Worm (Caenorhabditis elegans) whole organism, L1 larva: ENCODE results near the gene amx-1.

Experiments
- C04F5.9 ChIP-seq: sonication (generic microtip); optimal IDR thresholded peaks from 2 replicates; lab custom pipeline; 2016; ENCODE audit warnings: missing genetic modification characterization, missing compliant biosample characterization
- C34B4.2 ChIP-seq: sonication (generic microtip); optimal IDR thresholded peaks from 2 replicates; lab custom pipeline; 2017; ENCODE audit warnings: mild to moderate bottlenecking, missing genetic modification characterization, missing compliant biosample characterization
- F16B12.6 ChIP-seq: fragments of 150-350 bp; optimal IDR thresholded peaks from 2 replicates; lab custom pipeline; 2014; ENCODE audit warnings: missing biosample characterization, missing genetic modification characterization
- Y116A8C.19 ChIP-seq: sonication (generic microtip); optimal IDR thresholded peaks from 2 replicates; lab custom pipeline; 2016; ENCODE audit warnings: missing compliant biosample characterization, missing genetic modification characterization, borderline replicate concordance
- alr-1 ChIP-seq: fragments of 200-800 bp; sonication (Bioruptor generic); optimal IDR thresholded peaks from 2 replicates; lab custom pipeline; 2018; ENCODE audit warnings: borderline replicate concordance, mild to moderate bottlenecking, missing genetic modification characterization, missing compliant biosample characterization
- ama-1 ChIP-seq: fragments of 150-350 bp; optimal IDR thresholded peaks from 2 replicates; lab custom pipeline; 2014
- ceh-63 ChIP-seq: fragments of 200-800 bp; sonication (Bioruptor generic); optimal IDR thresholded peaks from 2 replicates; lab custom pipeline; 2018; ENCODE audit warnings: mild to moderate bottlenecking, missing genetic modification characterization, missing compliant biosample characterization
- ceh-8 ChIP-seq: fragments of 200-800 bp; sonication (Bioruptor generic); optimal IDR thresholded peaks from 2 replicates; lab custom pipeline; 2018; ENCODE audit warnings: mild to moderate bottlenecking, missing genetic modification characterization, moderate library complexity, missing compliant biosample characterization
- ceh-90 ChIP-seq: sonication (generic microtip); optimal IDR thresholded peaks from 2 replicates; lab custom pipeline; 2016; ENCODE audit warnings: missing genetic modification characterization, missing compliant biosample characterization
- egl-13 ChIP-seq: sonication (generic microtip); optimal IDR thresholded peaks from 2 replicates; lab custom pipeline; 2016; ENCODE audit warnings: missing genotype, missing genetic modification reagents, missing genetic modification characterization, missing compliant biosample characterization
- egl-27 ChIP-seq, 2 experiments: fragments of 150-350 bp in 1 of 2; sonication (generic microtip); optimal IDR thresholded peaks; 3 replicates each; lab custom pipeline; 2017 to 2018; ENCODE audit warnings: missing biosample characterization in 2 of 2, missing genetic modification characterization in 2 of 2, missing genetic modification reagents in 2 of 2
- fkh-4 ChIP-seq: sonication (generic microtip); optimal IDR thresholded peaks from 2 replicates; lab custom pipeline; 2016; ENCODE audit warnings: missing compliant biosample characterization, missing genetic modification characterization, borderline replicate concordance
- fkh-8 ChIP-seq: sonication (generic microtip); optimal IDR thresholded peaks from 2 replicates; lab custom pipeline; 2016; ENCODE audit warnings: mild to moderate bottlenecking, missing genetic modification characterization, missing compliant biosample characterization
- fos-1 ChIP-seq: fragments of 150-350 bp; optimal IDR thresholded peaks from 2 replicates; lab custom pipeline; 2014; ENCODE audit warnings: missing biosample characterization, missing genetic modification characterization
- grh-1 ChIP-seq: fragments of 200-800 bp; sonication (Bioruptor generic); IDR thresholded peaks from 2 replicates; pipeline ENCODE4 v1.3.6; 2022; ENCODE audit warnings: missing genetic modification reagents, missing genetic modification characterization, missing compliant biosample characterization
- hlh-4 ChIP-seq: sonication (generic microtip); optimal IDR thresholded peaks from 2 replicates; lab custom pipeline; 2016; ENCODE audit warnings: mild to moderate bottlenecking, missing genetic modification characterization, missing compliant biosample characterization
- hpl-2 ChIP-seq: fragments of 150-350 bp; optimal IDR thresholded peaks from 2 replicates; lab custom pipeline; 2014; ENCODE audit warnings: missing biosample characterization, missing genetic modification reagents, missing genetic modification characterization
- irx-1 ChIP-seq: sonication (generic microtip); optimal IDR thresholded peaks from 2 replicates; lab custom pipeline; 2016; ENCODE audit warnings: missing genetic modification characterization, missing compliant biosample characterization
- isw-1 ChIP-seq: fragments of 200-800 bp; sonication (Bioruptor generic); IDR thresholded peaks from 2 replicates; pipeline ENCODE4 v1.3.6; 2022; ENCODE audit warnings: missing genetic modification characterization, missing compliant biosample characterization
- lin-14 ChIP-seq: fragments of 200-800 bp; sonication (Bioruptor generic); optimal IDR thresholded peaks from 2 replicates; lab custom pipeline; 2018; ENCODE audit warnings: mild to moderate bottlenecking, missing genetic modification characterization, moderate library complexity, missing compliant biosample characterization
- lin-15B ChIP-seq: fragments of 150-350 bp; sonication (generic microtip); optimal IDR thresholded peaks from 3 replicates; lab custom pipeline; 2014; ENCODE audit warnings: missing biosample characterization, missing genetic modification characterization
- lin-35 ChIP-seq, 2 experiments: fragments of 150-350 bp; optimal IDR thresholded peaks; 2 replicates each; lab custom pipeline; 2014; ENCODE audit warnings: missing biosample characterization in 2 of 2, missing genetic modification characterization in 2 of 2, missing genetic modification reagents in 2 of 2
- lin-39 ChIP-seq: fragments of 150-350 bp; optimal IDR thresholded peaks from 2 replicates; lab custom pipeline; 2014; ENCODE audit warnings: missing biosample characterization, missing genetic modification reagents, missing genetic modification characterization
- lir-3 ChIP-seq: sonication (generic microtip); optimal IDR thresholded peaks from 2 replicates; lab custom pipeline; 2016; ENCODE audit warnings: mild to moderate bottlenecking, missing genetic modification characterization, moderate library complexity, missing compliant biosample characterization; ENCODE audit not compliant: poor library complexity
- mab-9 ChIP-seq: fragments of 200-800 bp; sonication (Bioruptor generic); IDR thresholded peaks from 2 replicates; pipeline ENCODE4 v1.3.6; 2022; ENCODE audit warnings: missing genetic modification reagents, missing genetic modification characterization, missing compliant biosample characterization
- mdl-1 ChIP-seq, 2 experiments: fragments of 150-350 bp; optimal IDR thresholded peaks; 2 replicates each; lab custom pipeline; 2014 to 2017; ENCODE audit warnings: missing biosample characterization in 2 of 2, missing genetic modification characterization in 2 of 2, inconsistent platforms in 1 of 2
- mef-2 ChIP-seq: fragments of 150-350 bp; optimal IDR thresholded peaks from 2 replicates; lab custom pipeline; 2014; ENCODE audit warnings: missing biosample characterization, missing genetic modification characterization
- nhr-11 ChIP-seq: fragments of 150-350 bp; optimal IDR thresholded peaks from 2 replicates; lab custom pipeline; 2014; ENCODE audit warnings: missing biosample characterization, missing genetic modification characterization
- nhr-19 ChIP-seq: fragments of 200-800 bp; sonication (Bioruptor generic); conservative IDR thresholded peaks from 2 replicates; pipeline ENCODE4 v1.3.6; 2022; ENCODE audit warnings: missing genetic modification characterization, missing compliant biosample characterization
- nhr-237 ChIP-seq: fragments of 150-350 bp; optimal IDR thresholded peaks from 2 replicates; lab custom pipeline; 2014; ENCODE audit warnings: missing biosample characterization, missing genetic modification characterization
- nhr-28 ChIP-seq: fragments of 150-350 bp; optimal IDR thresholded peaks from 2 replicates; lab custom pipeline; 2014; ENCODE audit warnings: missing biosample characterization, missing genetic modification characterization
- nhr-71 ChIP-seq: sonication (generic microtip); optimal IDR thresholded peaks from 2 replicates; lab custom pipeline; 2016; ENCODE audit warnings: mild to moderate bottlenecking, missing genetic modification characterization, moderate library complexity, missing compliant biosample characterization
- nhr-76 ChIP-seq: sonication (generic microtip); optimal IDR thresholded peaks from 2 replicates; lab custom pipeline; 2017; ENCODE audit warnings: missing biosample characterization, missing genetic modification characterization
- nhr-84 ChIP-seq: sonication (generic microtip); optimal IDR thresholded peaks from 2 replicates; lab custom pipeline; 2017; ENCODE audit warnings: missing biosample characterization, missing genetic modification characterization
- nhr-85 ChIP-seq: sonication (generic microtip); peaks from one replicate; lab custom pipeline; 2016; ENCODE audit warnings: missing genetic modification characterization, inconsistent platforms, missing compliant biosample characterization
- nhr-90 ChIP-seq: sonication (generic microtip); optimal IDR thresholded peaks from 2 replicates; lab custom pipeline; 2016; ENCODE audit warnings: mild to moderate bottlenecking, missing genetic modification characterization, missing compliant biosample characterization; ENCODE audit not compliant: poor library complexity
- pag-3 ChIP-seq: sonication (generic microtip); optimal IDR thresholded peaks from 2 replicates; lab custom pipeline; 2017; ENCODE audit warnings: missing genetic modification characterization, mild to moderate bottlenecking, missing compliant biosample characterization, antibody characterized with exemption, borderline replicate concordance; ENCODE audit not compliant: insufficient read depth
- pqm-1 ChIP-seq: sonication (generic microtip); optimal IDR thresholded peaks from 3 replicates; lab custom pipeline; 2017; ENCODE audit warnings: missing biosample characterization, missing genetic modification characterization
- rnt-1 ChIP-seq: sonication (generic microtip); optimal IDR thresholded peaks from 2 replicates; lab custom pipeline; 2016; ENCODE audit warnings: mild to moderate bottlenecking, missing genetic modification characterization, moderate library complexity, missing compliant biosample characterization
- snpc-4 ChIP-seq: fragments of 150-350 bp; optimal IDR thresholded peaks from 2 replicates; lab custom pipeline; 2014; ENCODE audit warnings: missing biosample characterization, missing genetic modification characterization
- snu-23 ChIP-seq: sonication (generic microtip); optimal IDR thresholded peaks from 2 replicates; lab custom pipeline; 2016; ENCODE audit warnings: missing genetic modification characterization, missing compliant biosample characterization
- sox-4 ChIP-seq: sonication (generic microtip); optimal IDR thresholded peaks from 2 replicates; lab custom pipeline; 2016; ENCODE audit warnings: missing genetic modification characterization, missing compliant biosample characterization
- swsn-7 ChIP-seq: sonication (generic microtip); optimal IDR thresholded peaks from 2 replicates; lab custom pipeline; 2016; ENCODE audit warnings: missing genetic modification characterization, missing compliant biosample characterization
- tbx-2 ChIP-seq: sonication (generic microtip); optimal IDR thresholded peaks from 2 replicates; lab custom pipeline; 2016; ENCODE audit warnings: missing genetic modification characterization, missing compliant biosample characterization
- tlp-1 ChIP-seq: fragments of 150-350 bp; optimal IDR thresholded peaks from 2 replicates; lab custom pipeline; 2014; ENCODE audit warnings: missing biosample characterization, missing genetic modification characterization
- unc-130 ChIP-seq: fragments of 150-350 bp; optimal IDR thresholded peaks from 2 replicates; lab custom pipeline; 2017; ENCODE audit warnings: missing biosample characterization, missing genetic modification characterization, inconsistent platforms
- unc-30 ChIP-seq: sonication (generic microtip); optimal IDR thresholded peaks from 2 replicates; lab custom pipeline; 2017; ENCODE audit warnings: missing biosample characterization, missing genetic modification characterization
- unc-62 ChIP-seq: fragments of 150-350 bp; optimal IDR thresholded peaks from 2 replicates; lab custom pipeline; 2014; ENCODE audit warnings: missing biosample characterization, missing genetic modification reagents, missing genetic modification characterization
- vab-15 ChIP-seq: sonication (generic microtip); optimal IDR thresholded peaks from 2 replicates; lab custom pipeline; 2017; ENCODE audit warnings: missing genotype, mild to moderate bottlenecking, missing genetic modification characterization, missing compliant biosample characterization
- xbp-1 ChIP-seq: sonication (generic microtip); optimal IDR thresholded peaks from 2 replicates; lab custom pipeline; 2016; ENCODE audit warnings: missing genetic modification characterization, missing compliant biosample characterization
- zag-1 ChIP-seq: fragments of 150-350 bp; optimal IDR thresholded peaks from 2 replicates; lab custom pipeline; 2014; ENCODE audit warnings: missing biosample characterization, missing genetic modification characterization
- zip-4 ChIP-seq: fragments of 200-800 bp; sonication (Bioruptor generic); optimal IDR thresholded peaks from 2 replicates; lab custom pipeline; 2018; ENCODE audit warnings: mild to moderate bottlenecking, missing genetic modification characterization, moderate library complexity, missing compliant biosample characterization

The amx-1 gene

ce11 chrIII:3867378-3867904 lies 45.2 kb downstream of the amx-1 start, which contains the start of gene rpl-3:
rpl-3 (plus strand) TSS chrIII:3867854.
- peak; percentile 100 for TF ChIP-seq lin-14
- peak; percentile 99 for TF ChIP-seq lin-39 (tag; lab: Kevin White, UChicago)
- TF ChIP-seq grh-1 (GFP tag; lab: Robert Waterston, UW) = peak; percentile 100
- TF ChIP-seq unc-30 (tag; lab: Kevin White, UChicago) = peak; percentile 94
- TF ChIP-seq F16B12.6 (tag; lab: Kevin White, UChicago) = peak; percentile 88
- peak; percentile 99 for TF ChIP-seq zag-1 (tag; lab: Kevin White, UChicago)
- peak; percentile 100 for TF ChIP-seq ceh-63
- TF ChIP-seq tbx-2 (tag; lab: Kevin White, UChicago) = peak; percentile 100
- peak; percentile 64 for TF ChIP-seq pag-3
- TF ChIP-seq sox-4 (tag; lab: Kevin White, UChicago) = peak; percentile 100
- TF ChIP-seq nhr-90 (tag; lab: Kevin White, UChicago) = peak; percentile 100
- TF ChIP-seq xbp-1 (tag; lab: Kevin White, UChicago) = peak; percentile 100
- peak; percentile 78 for TF ChIP-seq ceh-90 (tag; lab: Kevin White, UChicago)
- peak; percentile 98 for TF ChIP-seq mef-2 (tag; lab: Kevin White, UChicago)
- peak; percentile 100 for TF ChIP-seq mab-9 (GFP tag; lab: Robert Waterston, UW)
- peak; percentile 99 for TF ChIP-seq vab-15 (tag; lab: Kevin White, UChicago)
- peak; percentile 98 for TF ChIP-seq unc-62 (GFP tag; lab: Kevin White, UChicago)
- TF ChIP-seq nhr-19 = peak; percentile 100
- TF ChIP-seq C34B4.2 (tag; lab: Kevin White, UChicago) = peak; percentile 99
- TF ChIP-seq egl-13 (tag; lab: Kevin White, UChicago) = peak; percentile 100
- TF ChIP-seq alr-1 = no peak
- TF ChIP-seq nhr-71 (tag; lab: Kevin White, UChicago) = peak; percentile 100
- peak; percentile 100 for TF ChIP-seq nhr-11 (tag; lab: Kevin White, UChicago)
- peak; percentile 99 for TF ChIP-seq C04F5.9
- TF ChIP-seq pqm-1 (tag; lab: Kevin White, UChicago) = peak; percentile 92
- TF ChIP-seq Y116A8C.19 (tag; lab: Kevin White, UChicago) = peak; percentile 86
- peak; percentile 95 to 96 for TF ChIP-seq egl-27 (tag; optimal IDR thresholded peaks at IDR 0.05; lab: Kevin White, UChicago)
- peak; percentile 96 for TF ChIP-seq ama-1 (lab: Kevin White, UChicago)
- peak; percentile 95 for TF ChIP-seq snpc-4 (tag; lab: Kevin White, UChicago)
- TF ChIP-seq nhr-84 (tag; lab: Kevin White, UChicago) = peak; percentile 100
- TF ChIP-seq swsn-7 (tag; lab: Kevin White, UChicago) = peak; percentile 100
- TF ChIP-seq snu-23 (GFP tag; lab: Kevin White, UChicago) = peak; percentile 100
- peak; percentile 99 for TF ChIP-seq fos-1 (tag; lab: Kevin White, UChicago)
- peak; percentile 100 for TF ChIP-seq fkh-8 (tag; lab: Kevin White, UChicago)
- peak; percentile 99 for TF ChIP-seq lir-3 (tag; lab: Kevin White, UChicago)
- peak; percentile 100 for TF ChIP-seq rnt-1
- peak; percentile 100 for TF ChIP-seq nhr-237
- TF ChIP-seq hlh-4 = peak; percentile 66
- peak; percentile 100 for TF ChIP-seq irx-1
- peak; percentile 100 for TF ChIP-seq nhr-85 (tag; lab: Kevin White, UChicago)
- peak; percentile 100 for TF ChIP-seq lin-15B (tag; lab: Kevin White, UChicago)
- peak; percentile 98 for TF ChIP-seq hpl-2 (GFP tag; lab: Kevin White, UChicago)
- peak; percentile 100 for TF ChIP-seq isw-1 (GFP tag; lab: Robert Waterston, UW)
- TF ChIP-seq zip-4 (GFP tag; lab: Kevin White, UChicago) = peak; percentile 99
- TF ChIP-seq fkh-4 (tag; lab: Kevin White, UChicago) = peak; percentile 97
- TF ChIP-seq ceh-8 (GFP tag; lab: Kevin White, UChicago) = peak; percentile 100
- no peak for TF ChIP-seq tlp-1 (tag; lab: Kevin White, UChicago)
- TF ChIP-seq unc-130 (tag; lab: Kevin White, UChicago) = peak; percentile 100
- peak; percentile 98 for TF ChIP-seq nhr-76 (tag; lab: Kevin White, UChicago)
- TF ChIP-seq lin-35 (GFP tag; optimal IDR thresholded peaks at IDR 0.05; lab: Kevin White, UChicago) = peak; percentile 100
- TF ChIP-seq nhr-28 (tag; lab: Kevin White, UChicago) = peak; percentile 74
- TF ChIP-seq mdl-1 (tag; optimal IDR thresholded peaks at IDR 0.05; lab: Kevin White, UChicago) = peak; percentile 70 to 99
